Worm (Caenorhabditis elegans): ENCODE results near the gene nstp-3.

DNA sequence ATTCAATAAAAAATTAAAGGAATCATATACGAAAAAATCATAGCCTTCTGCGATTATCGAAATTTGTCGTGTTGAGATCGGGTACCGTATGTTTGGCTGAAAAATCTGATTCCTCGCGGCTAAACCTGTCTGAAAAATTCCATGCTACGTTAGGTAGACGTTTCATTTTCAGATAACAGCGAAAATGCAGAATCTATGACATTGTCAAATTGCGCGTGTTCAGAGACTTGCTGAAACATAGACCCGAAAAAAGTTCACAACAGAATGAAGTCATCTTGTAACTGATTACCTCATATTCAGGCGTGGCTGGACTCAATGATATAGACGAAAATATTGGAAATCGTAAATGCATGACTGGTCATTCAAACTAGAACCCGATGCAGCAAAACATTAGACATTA, 35.5 kb upstream of the nstp-3 start, which contains the start of gene srh-76:
- no peak for TF ChIP-seq ztf-11 (tag; optimal IDR thresholded peaks at IDR 0.05)
- no peak for TF ChIP-seq lin-38 (GFP tag; IDR thresholded peaks at IDR 0.05)
- no peak for TF ChIP-seq T20F7.1 (GFP tag; optimal IDR thresholded peaks at IDR 0.05)
- no peak for TF ChIP-seq F44E2.7 (GFP tag; IDR thresholded peaks at IDR 0.05)
- TF ChIP-seq unc-62 (GFP tag; optimal IDR thresholded peaks at IDR 0.05 in 1 of 2): no peak
- TF ChIP-seq unc-62 (tag; optimal IDR thresholded peaks at IDR 0.05): no peak
- TF ChIP-seq daf-8 (GFP tag; IDR thresholded peaks at IDR 0.05): no peak
- TF ChIP-seq zip-11 (GFP tag; IDR thresholded peaks at IDR 0.05): no peak
- no peak for TF ChIP-seq unc-39 (tag; optimal IDR thresholded peaks at IDR 0.05)
- no peak for TF ChIP-seq lsy-2 (tag; optimal IDR thresholded peaks at IDR 0.05)

All from whole organism, L4 larva.